ENCODE assay signal across 1 worm cellular context in the genomic region with DNA sequence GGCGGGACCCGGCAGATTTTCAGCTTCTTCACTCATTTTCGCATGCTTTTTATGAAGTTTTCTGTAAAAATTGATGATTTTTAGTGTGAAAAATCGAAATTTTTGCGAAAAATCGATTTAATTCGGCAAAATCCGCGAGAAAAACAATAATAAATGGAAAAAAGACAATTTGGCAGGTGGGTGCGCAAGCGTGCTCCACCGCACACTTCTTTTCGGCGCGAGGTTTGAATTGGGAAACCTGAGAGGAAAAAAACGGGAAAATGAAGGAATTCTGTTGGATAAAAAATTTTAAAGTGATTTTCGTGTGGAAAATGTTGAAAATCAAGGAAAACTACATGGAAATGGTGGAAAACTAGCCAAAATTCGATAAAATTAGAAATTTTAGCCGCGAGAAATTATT.
TF ChIP-seq lines count a peak whose summit lies in the region.

Gene Y59C2A.2, minus strand, starts transcription at position 61 of the 400 bp plus-strand sequence.

TF ChIP-seq in whole organism, L1 larva, 84 proteins besides CTCF, POLR2A, EP300 and RAD21 (continued from another document):
- TF ChIP-seq grh-1 (GFP tag; IDR thresholded peaks at IDR 0.05; lab: Robert Waterston, UW), result 0 out of 2 replicates have a peak, but pooled peaks have one; percentile 32
- TF ChIP-seq nhr-90 (tag; optimal IDR thresholded peaks at IDR 0.05; lab: Kevin White, UChicago; ENCODE audit: poor library complexity), result no peak
- peak; percentile 26 for TF ChIP-seq lin-15B (tag; optimal IDR thresholded peaks at IDR 0.05; lab: Kevin White, UChicago)
- no peak for TF ChIP-seq pag-3 (tag; optimal IDR thresholded peaks at IDR 0.05; lab: Kevin White, UChicago; ENCODE audit: borderline replicate concordance, insufficient read depth)
- TF ChIP-seq dsc-1 (tag; optimal IDR thresholded peaks at IDR 0.05; lab: Kevin White, UChicago), result peak; percentile 31
- no peak for TF ChIP-seq nhr-28 (tag; optimal IDR thresholded peaks at IDR 0.05; lab: Kevin White, UChicago)
- TF ChIP-seq jun-1 (tag; optimal IDR thresholded peaks at IDR 0.05; lab: Kevin White, UChicago), result peak; percentile 6
- peak; percentile 45 for TF ChIP-seq tbx-2 (tag; optimal IDR thresholded peaks at IDR 0.05; lab: Kevin White, UChicago)
- TF ChIP-seq isw-1 (GFP tag; IDR thresholded peaks at IDR 0.05; lab: Robert Waterston, UW), result peak; percentile 22; the same call in 1 of the 2 replicates
- no peak for TF ChIP-seq mab-9 (GFP tag; IDR thresholded peaks at IDR 0.05; lab: Robert Waterston, UW)
- TF ChIP-seq vab-15 (tag; optimal IDR thresholded peaks at IDR 0.05; lab: Kevin White, UChicago), result peak; percentile 39
- TF ChIP-seq nhr-19 (GFP tag; conservative IDR thresholded peaks at IDR 0.05; lab: Robert Waterston, UW), result peak; percentile 30
- no peak for TF ChIP-seq unc-130 (tag; optimal IDR thresholded peaks at IDR 0.05; lab: Kevin White, UChicago)
- no peak for TF ChIP-seq sup-37 (GFP tag; optimal IDR thresholded peaks at IDR 0.05; lab: Kevin White, UChicago)
- peak; percentile 29 for TF ChIP-seq irx-1 (tag; optimal IDR thresholded peaks at IDR 0.05; lab: Kevin White, UChicago)
- TF ChIP-seq hpl-2 (GFP tag; optimal IDR thresholded peaks at IDR 0.05; lab: Kevin White, UChicago), result no peak
- no peak for TF ChIP-seq zag-1 (tag; optimal IDR thresholded peaks at IDR 0.05; lab: Kevin White, UChicago)
- no peak for TF ChIP-seq fkh-4 (tag; optimal IDR thresholded peaks at IDR 0.05; lab: Kevin White, UChicago; ENCODE audit: borderline replicate concordance)
- TF ChIP-seq lin-13 (GFP tag; optimal IDR thresholded peaks at IDR 0.05; lab: Kevin White, UChicago), result peak; percentile 48
- TF ChIP-seq unc-62 (GFP tag; optimal IDR thresholded peaks at IDR 0.05; lab: Kevin White, UChicago), result no peak
TF ChIP-seq in whole organism, L1 larva: peak in this region for 32.
